Worm (Caenorhabditis elegans): ENCODE results near the gene Y46G5A.23.

DNA sequence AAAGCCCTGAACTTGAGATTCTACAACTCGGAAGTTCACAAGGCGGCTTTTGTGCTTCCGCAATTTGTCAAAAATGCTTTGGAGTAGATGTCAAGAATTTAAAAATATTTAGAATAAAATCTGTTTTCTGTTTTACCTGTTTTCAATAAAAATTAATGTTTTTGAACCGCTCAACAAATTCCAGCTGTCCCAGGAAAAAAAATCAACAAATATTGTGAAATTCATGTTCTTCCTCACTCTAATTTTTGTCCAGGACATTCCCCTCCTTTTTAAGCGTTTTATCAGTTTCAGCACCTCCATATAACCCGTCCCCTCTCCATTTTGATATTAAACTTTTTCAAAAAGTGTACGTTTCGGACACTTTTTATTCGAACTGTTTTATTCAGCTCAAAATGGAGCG is 18.1 kb downstream of the Y46G5A.23 start, which contains the start of gene Y46G5A.20:
- TF ChIP-seq pes-1 (GFP tag; IDR thresholded peaks at IDR 0.05): no peak
- TF ChIP-seq ceh-36 (tag; optimal IDR thresholded peaks at IDR 0.05): no peak
- TF ChIP-seq hmg-4 (GFP tag; optimal IDR thresholded peaks at IDR 0.05): no peak
- no peak for TF ChIP-seq tbx-11 (GFP tag; IDR thresholded peaks at IDR 0.05)
